Worm (Caenorhabditis elegans) whole organism, L4 larva: ENCODE data around the gene lpr-3.

Experiments used
- F10B5.3 ChIP-seq: sonication (generic microtip); optimal IDR thresholded peaks from 2 replicates; lab custom pipeline; 2016; ENCODE audit warnings: mild to moderate bottlenecking, missing genetic modification characterization, missing compliant biosample characterization
- F44E2.7 ChIP-seq: fragments of 200-800 bp; sonication (Bioruptor generic); IDR thresholded peaks from 2 replicates; pipeline ENCODE4 v2.1.2; 2022; ENCODE audit warnings: missing genetic modification characterization, missing compliant biosample characterization
- T20F7.1 ChIP-seq: fragments of 200-800 bp; sonication (Bioruptor generic); optimal IDR thresholded peaks from 2 replicates; lab custom pipeline; 2018; ENCODE audit warnings: mild to moderate bottlenecking, missing genetic modification characterization, missing compliant biosample characterization
- Y105C5A.15 ChIP-seq: fragments of 200-800 bp; sonication (Bioruptor generic); IDR thresholded peaks from 2 replicates; pipeline ENCODE4 v1.3.6; 2022; ENCODE audit warnings: missing genetic modification characterization, missing compliant biosample characterization
- ZK546.5 ChIP-seq, 2 experiments: sonication (generic microtip); optimal IDR thresholded peaks; 2 replicates each; lab custom pipeline; 2017; ENCODE audit warnings: missing biosample characterization in 2 of 2, missing genetic modification characterization in 2 of 2
- aha-1 ChIP-seq: fragments of 150-350 bp; peaks from one replicate; lab custom pipeline; 2014; ENCODE audit warnings: missing biosample characterization, missing genetic modification characterization
- attf-4 ChIP-seq: sonication (generic microtip); optimal IDR thresholded peaks from 3 replicates; lab custom pipeline; 2017; ENCODE audit warnings: missing biosample characterization, missing genetic modification characterization
- ceh-82 ChIP-seq: sonication (generic microtip); optimal IDR thresholded peaks from 2 replicates; lab custom pipeline; 2017; ENCODE audit warnings: missing biosample characterization, missing genetic modification characterization
- daf-12 ChIP-seq: fragments of 150-350 bp; optimal IDR thresholded peaks from 2 replicates; lab custom pipeline; 2014; ENCODE audit warnings: missing biosample characterization, missing genetic modification reagents, missing genetic modification characterization
- daf-19 ChIP-seq: fragments of 200-800 bp; sonication (Bioruptor generic); conservative IDR thresholded peaks from 2 replicates; pipeline ENCODE4 v1.3.6; 2022; ENCODE audit warnings: missing genetic modification characterization, missing compliant biosample characterization
- duxl-1 ChIP-seq: sonication (generic microtip); optimal IDR thresholded peaks from 2 replicates; lab custom pipeline; 2016; ENCODE audit warnings: mild to moderate bottlenecking, missing genetic modification characterization, moderate library complexity, missing compliant biosample characterization; ENCODE audit not compliant: poor library complexity
- dve-1 ChIP-seq: sonication (generic microtip); optimal IDR thresholded peaks from 2 replicates; lab custom pipeline; 2017; ENCODE audit warnings: antibody characterized with exemption, mild to moderate bottlenecking, missing genetic modification characterization, missing compliant biosample characterization; ENCODE audit not compliant: insufficient read depth
- hlh-11 ChIP-seq: fragments of 200-800 bp; sonication (Bioruptor generic); optimal IDR thresholded peaks from 2 replicates; lab custom pipeline; 2018; ENCODE audit warnings: mild to moderate bottlenecking, missing genetic modification characterization, missing compliant biosample characterization
- hlh-30 ChIP-seq: sonication (generic microtip); optimal IDR thresholded peaks from 2 replicates; lab custom pipeline; 2017; ENCODE audit warnings: antibody characterized with exemption, mild to moderate bottlenecking, missing genetic modification characterization, missing compliant biosample characterization; ENCODE audit not compliant: insufficient read depth
- jun-1 ChIP-seq: fragments of 150-350 bp; optimal IDR thresholded peaks from 2 replicates; lab custom pipeline; 2014; ENCODE audit warnings: missing biosample characterization, missing genetic modification reagents, missing genetic modification characterization
- lin-13 ChIP-seq: fragments of 150-350 bp; optimal IDR thresholded peaks from 2 replicates; lab custom pipeline; 2014; ENCODE audit warnings: missing biosample characterization, missing genetic modification reagents, missing genetic modification characterization
- madf-5 ChIP-seq, 2 experiments: fragments of 200-800 bp; sonication (Bioruptor generic); IDR thresholded peaks; 2 replicates each; pipeline ENCODE4 v1.3.6; 2022; ENCODE audit warnings: missing compliant biosample characterization in 2 of 2, missing genetic modification characterization in 2 of 2
- mxl-3 ChIP-seq: fragments of 200-800 bp; sonication (Bioruptor generic); optimal IDR thresholded peaks from 2 replicates; lab custom pipeline; 2018; ENCODE audit warnings: mild to moderate bottlenecking, missing genetic modification characterization, missing compliant biosample characterization
- nhr-11 ChIP-seq: fragments of 150-350 bp; optimal IDR thresholded peaks from 2 replicates; lab custom pipeline; 2014; ENCODE audit warnings: missing biosample characterization, missing genetic modification characterization
- nhr-237 ChIP-seq: sonication (generic microtip); optimal IDR thresholded peaks from 2 replicates; lab custom pipeline; 2017; ENCODE audit warnings: missing biosample characterization, missing genetic modification characterization
- nhr-28 ChIP-seq: fragments of 150-350 bp; optimal IDR thresholded peaks from 2 replicates; lab custom pipeline; 2014; ENCODE audit warnings: missing biosample characterization, missing genetic modification characterization
- nhr-6 ChIP-seq: fragments of 150-350 bp; optimal IDR thresholded peaks from 2 replicates; lab custom pipeline; 2014; ENCODE audit warnings: missing biosample characterization, missing genetic modification characterization
- pha-4 ChIP-seq, 2 experiments: fragments of 150-350 bp in 1 of 2; fragments of 200-800 bp in 1 of 2; sonication (Bioruptor generic) in 1 of 2; IDR thresholded peaks in 1 of 2; optimal IDR thresholded peaks in 1 of 2; 2 replicates each; pipeline versions ENCODE4 v1.3.6 to Lab custom; 2014 to 2022; ENCODE audit warnings: missing genetic modification characterization in 2 of 2, missing genetic modification reagents in 2 of 2, missing biosample characterization in 1 of 2, missing compliant biosample characterization in 1 of 2
- pqm-1 ChIP-seq: sonication (generic microtip); optimal IDR thresholded peaks from 2 replicates; lab custom pipeline; 2017; ENCODE audit warnings: missing biosample characterization, missing genetic modification characterization
- saeg-2 ChIP-seq: fragments of 200-800 bp; sonication (Bioruptor generic); IDR thresholded peaks from 2 replicates; pipeline ENCODE4 v1.3.6; 2022; ENCODE audit warnings: missing genetic modification reagents, missing genetic modification characterization, missing compliant biosample characterization
- set-16 ChIP-seq: fragments of 200-800 bp; sonication (Bioruptor generic); IDR thresholded peaks from 2 replicates; pipeline ENCODE4 v1.3.6; 2022; ENCODE audit warnings: missing genetic modification reagents, missing genetic modification characterization, missing compliant biosample characterization
- snpc-4 ChIP-seq: fragments of 150-350 bp; optimal IDR thresholded peaks from 2 replicates; lab custom pipeline; 2014; ENCODE audit warnings: missing biosample characterization, missing genetic modification characterization
- tag-97 ChIP-seq: fragments of 200-800 bp; sonication (Bioruptor generic); IDR thresholded peaks from 2 replicates; pipeline ENCODE4 v1.3.6; 2022; ENCODE audit warnings: missing genetic modification characterization, missing compliant biosample characterization
- unc-62 ChIP-seq, 3 experiments: fragments of 150-350 bp in 1 of 3; sonication (generic microtip); optimal IDR thresholded peaks in 2 of 3; peaks in 1 of 3; 1 replicate in 1 of 3; 2 replicates in 2 of 3; lab custom pipeline; 2014 to 2017; ENCODE audit warnings: missing biosample characterization in 3 of 3, missing genetic modification characterization in 3 of 3, missing genetic modification reagents in 3 of 3, missing genotype in 1 of 3
- ztf-7 ChIP-seq: fragments of 150-350 bp; optimal IDR thresholded peaks from 2 replicates; lab custom pipeline; 2014; ENCODE audit warnings: missing biosample characterization, missing genetic modification characterization

The lpr-3 gene

DNA sequence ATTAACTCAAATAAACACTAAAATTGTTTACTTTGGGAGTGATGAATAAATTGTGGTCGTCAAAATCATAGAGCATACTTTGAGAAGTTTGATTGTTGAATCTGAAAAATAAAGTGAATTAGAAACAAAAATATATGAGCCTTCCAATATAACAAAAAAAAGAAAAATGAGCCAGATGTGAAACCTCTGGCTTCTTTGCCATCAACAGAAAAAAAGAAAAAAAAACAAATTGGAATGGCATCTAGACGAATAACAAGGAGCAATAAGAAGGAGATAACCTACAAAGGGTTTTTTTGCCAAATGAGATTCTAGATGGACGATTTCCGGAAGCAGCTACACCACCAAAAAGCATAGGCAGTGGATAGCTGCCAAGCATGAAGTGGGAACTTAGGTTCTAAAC is 46.6 kb upstream of the lpr-3 start, which contains the start of gene F58A3.4:
Gene F58A3.4 (minus strand): TSS at position 101 of the 400 bp plus-strand sequence.
- TF ChIP-seq aha-1 (tag; lab: Kevin White, UChicago) (peak; percentile 45), Y105C5A.15 (GFP tag; lab: Robert Waterston, UW) (no peak), ZK546.5 (tag; optimal IDR thresholded peaks at IDR 0.05; lab: Kevin White, UChicago) (no peak)
- TF ChIP-seq, all 104 proteins: peak for 1

DNA sequence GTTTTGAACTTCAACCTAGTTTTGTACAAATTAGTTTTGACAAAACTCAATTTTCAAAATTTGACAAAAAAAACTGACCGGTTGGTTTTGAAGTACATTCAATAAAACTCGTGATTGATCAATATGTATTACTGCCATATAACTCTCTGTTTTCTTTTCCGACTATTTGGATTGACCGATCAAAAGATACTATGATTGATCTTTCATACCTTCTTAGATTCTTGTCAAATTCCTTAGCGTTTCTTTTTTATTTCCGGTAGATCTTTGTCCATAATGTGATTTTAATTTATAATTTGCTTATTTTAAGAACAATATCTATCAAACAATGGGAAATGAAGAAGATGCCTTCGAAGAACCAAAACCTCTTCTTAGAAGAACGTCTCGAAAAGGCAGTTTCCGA is 44.9 kb upstream of the lpr-3 start, which contains the start of gene F58A3.3:
Gene F58A3.3 (plus strand): TSS at position 301 of the 400 bp plus-strand sequence.
- TF ChIP-seq dve-1 (tag; lab: Kevin White, UChicago) (no peak), ztf-7 (tag; lab: Kevin White, UChicago) (no peak), aha-1 (tag; lab: Kevin White, UChicago) (no peak), nhr-6 (tag; lab: Kevin White, UChicago) (no peak), daf-12 (no peak), T20F7.1 (GFP tag; lab: Kevin White, UChicago) (no peak), lin-13 (GFP tag; lab: Kevin White, UChicago) (no peak), madf-5 (GFP tag; IDR thresholded peaks at IDR 0.05; lab: Robert Waterston, UW) (no peak), jun-1 (tag; lab: Kevin White, UChicago) (no peak), set-16 (GFP tag; lab: Robert Waterston, UW) (no peak), F10B5.3 (no peak), nhr-11 (tag; lab: Kevin White, UChicago) (no peak), pha-4 (GFP tag; IDR thresholded peaks at IDR 0.05; lab: Robert Waterston, UW) (no peak), pha-4 (tag; optimal IDR thresholded peaks at IDR 0.05; lab: Kevin White, UChicago) (no peak), unc-62 (GFP tag; optimal IDR thresholded peaks at IDR 0.05 in 1 of 2; lab: Kevin White, UChicago) (no peak), unc-62 (tag; optimal IDR thresholded peaks at IDR 0.05; lab: Kevin White, UChicago) (no peak), snpc-4 (no peak), duxl-1 (tag; lab: Kevin White, UChicago) (no peak), pqm-1 (tag; lab: Kevin White, UChicago) (no peak)

DNA sequence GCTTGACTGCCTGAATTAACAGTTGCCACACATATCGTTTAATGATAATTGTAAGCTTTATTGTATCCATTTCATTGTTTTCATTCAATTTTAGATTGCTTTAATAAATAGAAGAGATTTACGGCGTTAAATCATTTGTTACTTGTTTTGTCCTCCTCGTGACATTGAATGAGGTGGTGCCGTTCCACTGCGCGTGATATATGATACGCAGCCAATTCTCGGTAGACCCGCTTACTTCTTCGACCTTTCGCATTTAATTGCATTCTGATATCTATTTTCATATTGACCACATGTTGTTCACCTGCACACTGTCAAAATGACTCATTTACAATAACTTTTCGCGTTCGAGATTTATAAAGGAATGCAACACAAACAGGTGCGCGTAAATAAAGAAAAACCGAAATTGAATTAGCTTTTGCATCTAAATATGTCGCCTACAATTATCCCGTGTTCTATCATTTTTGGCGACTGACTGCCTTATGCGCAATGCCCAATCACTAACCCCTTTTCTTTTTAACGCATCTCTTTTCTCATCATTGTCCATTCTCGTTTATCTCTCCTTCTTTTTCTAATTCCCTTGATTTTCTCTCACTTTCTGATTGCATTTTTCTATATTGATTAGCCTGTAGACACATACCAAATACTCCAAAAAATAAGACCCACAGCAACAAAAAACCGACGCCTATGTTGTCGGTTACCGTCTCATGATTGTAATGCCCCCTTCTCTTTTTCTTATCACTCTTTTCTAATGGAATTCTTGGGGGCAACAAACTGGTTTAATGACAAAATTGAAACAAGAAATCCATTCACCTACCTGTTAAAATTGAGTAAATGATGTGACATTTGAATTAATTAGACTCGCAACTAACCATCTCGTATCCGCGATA is 42.6 kb upstream of the lpr-3 start:
- peak; percentile 47 for TF ChIP-seq hlh-30 (tag; lab: Kevin White, UChicago)
- peak; percentile 49 for TF ChIP-seq nhr-28
- no peak for TF ChIP-seq nhr-237 (tag; lab: Kevin White, UChicago)
- no peak for TF ChIP-seq saeg-2
- peak; percentile 42 for TF ChIP-seq hlh-11 (tag; lab: Kevin White, UChicago)
- peak; percentile 41 for TF ChIP-seq aha-1 (tag; lab: Kevin White, UChicago)
- peak in 1 of 2 experiments; percentile 91 for TF ChIP-seq unc-62 (GFP tag; optimal IDR thresholded peaks at IDR 0.05 in 1 of 2; lab: Kevin White, UChicago)
- no peak for TF ChIP-seq unc-62 (tag; optimal IDR thresholded peaks at IDR 0.05; lab: Kevin White, UChicago)
- peak; percentile 48 for TF ChIP-seq mxl-3 (GFP tag; lab: Kevin White, UChicago)

DNA sequence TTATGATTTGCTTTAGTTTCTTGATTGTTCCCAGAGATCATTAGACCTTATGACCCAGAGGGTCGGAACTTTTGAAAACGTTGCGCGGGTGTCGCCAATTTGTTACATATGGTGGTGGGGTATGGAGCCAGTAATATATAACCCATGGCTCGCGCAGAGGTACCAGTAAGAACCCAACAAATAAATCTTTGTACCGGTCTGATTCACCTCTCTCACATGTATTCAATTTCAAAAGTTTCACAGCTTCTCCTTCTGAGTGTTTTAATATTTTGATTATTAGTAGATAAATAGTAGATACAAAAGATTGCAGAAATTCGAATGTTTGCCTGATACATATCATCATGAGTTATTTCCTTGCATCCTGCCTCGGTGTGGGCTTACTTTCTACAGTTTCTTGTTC is 41.1 kb upstream of the lpr-3 start, which contains the start of gene egl-15:
Gene egl-15 (plus strand): TSS at position 301 of the 400 bp plus-strand sequence.
- no peak for TF ChIP-seq daf-19 (GFP tag; lab: Robert Waterston, UW)
- no peak for TF ChIP-seq tag-97 (GFP tag; lab: Robert Waterston, UW)
- no peak for TF ChIP-seq lin-13 (GFP tag; lab: Kevin White, UChicago)
- no peak for TF ChIP-seq attf-4
- TF ChIP-seq F44E2.7 (GFP tag; lab: Robert Waterston, UW), result no peak

ce11 chrX:11028617-11029016 is 28.6 kb upstream of the lpr-3 start, which contains the start of gene ldb-1:
Gene ldb-1, plus strand, starts transcription at chrX:11028917.
- no peak for TF ChIP-seq ceh-82 (tag; lab: Kevin White, UChicago)
